Fruit fly (Drosophila melanogaster) whole organism, embryonic: ENCODE results near the gene holn1.

Experiments used
- Abd-B ChIP-seq: fragments of 200-800 bp; sonication (Bioruptor generic); optimal IDR thresholded peaks from 2 replicates; lab custom pipeline; 2018; ENCODE audit warnings: missing biosample characterization, mild to moderate bottlenecking, missing genetic modification characterization, moderate library complexity
- Ada2b ChIP-seq: fragments of 200-800 bp; sonication (Bioruptor generic); IDR thresholded peaks from 2 replicates; pipeline ENCODE4 v1.3.6; 2022; ENCODE audit warnings: missing biosample characterization, missing genetic modification characterization
- Atf-2 ChIP-seq: fragments of 200-800 bp; sonication (Bioruptor generic); optimal IDR thresholded peaks from 2 replicates; lab custom pipeline; 2016; ENCODE audit warnings: missing biosample characterization, missing genetic modification characterization
- Bdp1 ChIP-seq: fragments of 200-800 bp; sonication (Bioruptor generic); optimal IDR thresholded peaks from 3 replicates; lab custom pipeline; 2016; ENCODE audit warnings: missing biosample characterization, missing genetic modification characterization
- Blimp-1 ChIP-seq: fragments of 200-800 bp; sonication (Bioruptor generic); optimal IDR thresholded peaks from 3 replicates; lab custom pipeline; 2018; ENCODE audit warnings: missing biosample characterization, missing genetic modification characterization, mild to moderate bottlenecking, moderate library complexity, missing genetic modification reagents
- C15 ChIP-seq: fragments of 200-800 bp; sonication (Bioruptor generic); IDR thresholded peaks from 3 replicates; pipeline ENCODE4 v1.3.6; 2022; ENCODE audit warnings: missing biosample characterization, missing genetic modification characterization
- CG10366 ChIP-seq: fragments of 200-800 bp; sonication (Bioruptor generic); IDR thresholded peaks from 2 replicates; pipeline ENCODE4 v1.3.6; 2022; ENCODE audit warnings: missing biosample characterization, missing genetic modification characterization
- CG11504 ChIP-seq: fragments of 200-800 bp; sonication (Bioruptor generic); optimal IDR thresholded peaks from 3 replicates; lab custom pipeline; 2019; ENCODE audit warnings: missing biosample characterization, mild to moderate bottlenecking, missing genetic modification characterization, moderate library complexity
- CG11696 ChIP-seq: fragments of 200-800 bp; sonication (Bioruptor generic); IDR thresholded peaks from 2 replicates; pipeline ENCODE4 v1.3.6; 2022; ENCODE audit warnings: missing biosample characterization, missing genetic modification characterization
- CG12155 ChIP-seq: fragments of 200-800 bp; sonication (Bioruptor generic); optimal IDR thresholded peaks from 3 replicates; lab custom pipeline; 2016; ENCODE audit warnings: missing biosample characterization, missing genetic modification characterization
- CG12391 ChIP-seq: fragments of 200-800 bp; sonication (Bioruptor generic); optimal IDR thresholded peaks from 3 replicates; lab custom pipeline; 2018; ENCODE audit warnings: missing biosample characterization, mild to moderate bottlenecking, missing genetic modification characterization, moderate library complexity
- CG14860 ChIP-seq: fragments of 200-800 bp; sonication (Bioruptor generic); IDR thresholded peaks from 3 replicates; pipeline ENCODE4 v1.3.6; 2022; ENCODE audit warnings: missing biosample characterization, missing genetic modification characterization; ENCODE audit not compliant: partially characterized antibody
- CG17361 ChIP-seq: fragments of 200-800 bp; sonication (Bioruptor generic); IDR thresholded peaks from 3 replicates; pipeline ENCODE4 v1.3.6; 2022; ENCODE audit warnings: missing biosample characterization, missing genetic modification characterization
- CG1792 ChIP-seq: fragments of 200-800 bp; sonication (Bioruptor generic); optimal IDR thresholded peaks from 2 replicates; lab custom pipeline; 2016; ENCODE audit warnings: missing biosample characterization, missing genetic modification characterization
- CG2129 ChIP-seq: fragments of 200-800 bp; sonication (Bioruptor generic); IDR thresholded peaks from 2 replicates; pipeline ENCODE4 v1.3.6; 2022; ENCODE audit warnings: missing biosample characterization, missing genetic modification characterization; ENCODE audit not compliant: partially characterized antibody
- CG2875 ChIP-seq: fragments of 200-800 bp; sonication (Bioruptor generic); optimal IDR thresholded peaks from 2 replicates; lab custom pipeline; 2017; ENCODE audit warnings: missing biosample characterization, mild to moderate bottlenecking, missing genetic modification characterization, missing genetic modification reagents
- CG6654 ChIP-seq: fragments of 200-800 bp; sonication (Bioruptor generic); optimal IDR thresholded peaks from 2 replicates; lab custom pipeline; 2017; ENCODE audit warnings: missing biosample characterization, mild to moderate bottlenecking, missing genetic modification characterization
- CG6854 ChIP-seq: fragments of 200-800 bp; sonication (Bioruptor generic); optimal IDR thresholded peaks from 3 replicates; lab custom pipeline; 2017; ENCODE audit warnings: missing biosample characterization, mild to moderate bottlenecking, missing genetic modification characterization
- CG7357 ChIP-seq: fragments of 200-800 bp; sonication (Bioruptor generic); IDR thresholded peaks from 3 replicates; pipeline ENCODE4 v1.3.6; 2022; ENCODE audit warnings: missing biosample characterization, missing genetic modification characterization
- CG7556 ChIP-seq: fragments of 200-800 bp; sonication (Bioruptor generic); optimal IDR thresholded peaks from 2 replicates; lab custom pipeline; 2017; ENCODE audit warnings: missing biosample characterization, mild to moderate bottlenecking, missing genetic modification characterization
- CG7839 ChIP-seq: fragments of 200-800 bp; sonication (Bioruptor generic); optimal IDR thresholded peaks from 3 replicates; lab custom pipeline; 2018; ENCODE audit warnings: missing biosample characterization, mild to moderate bottlenecking, missing genetic modification characterization, moderate library complexity
- CG9727 ChIP-seq: fragments of 200-800 bp; sonication (Bioruptor generic); optimal IDR thresholded peaks from 3 replicates; lab custom pipeline; 2017; ENCODE audit warnings: missing biosample characterization, mild to moderate bottlenecking, missing genetic modification characterization
- CkIIα-i1 ChIP-seq: fragments of 200-800 bp; sonication (Bioruptor generic); IDR thresholded peaks from 2 replicates; pipeline ENCODE4 v1.3.6; 2022; ENCODE audit warnings: missing biosample characterization, missing genetic modification characterization
- CrebB ChIP-seq: fragments of 200-800 bp; sonication (Bioruptor generic); optimal IDR thresholded peaks from 3 replicates; lab custom pipeline; 2018; ENCODE audit warnings: missing biosample characterization, mild to moderate bottlenecking, missing genetic modification characterization
- Elba2 ChIP-seq: fragments of 200-800 bp; sonication (Bioruptor generic); optimal IDR thresholded peaks from 3 replicates; lab custom pipeline; 2016; ENCODE audit warnings: missing biosample characterization, missing genetic modification characterization
- Fer3 ChIP-seq: fragments of 200-800 bp; sonication (Bioruptor generic); optimal IDR thresholded peaks from 2 replicates; lab custom pipeline; 2018; ENCODE audit warnings: missing biosample characterization, mild to moderate bottlenecking, missing genetic modification characterization, moderate library complexity
- HLH54F ChIP-seq: fragments of 200-800 bp; sonication (Bioruptor generic); optimal IDR thresholded peaks from 3 replicates; lab custom pipeline; 2016; ENCODE audit warnings: missing biosample characterization, missing genetic modification characterization
- HmgD ChIP-seq: fragments of 200-800 bp; sonication (Bioruptor generic); optimal IDR thresholded peaks from 3 replicates; lab custom pipeline; 2016; ENCODE audit warnings: missing biosample characterization, missing genetic modification characterization
- Lhr ChIP-seq: fragments of 200-800 bp; sonication (Bioruptor generic); optimal IDR thresholded peaks from 3 replicates; lab custom pipeline; 2017; ENCODE audit warnings: mild to moderate bottlenecking, missing biosample characterization, missing genetic modification reagents, missing genetic modification characterization
- Mad ChIP-seq: fragments of 200-800 bp; sonication (Bioruptor generic); optimal IDR thresholded peaks from 2 replicates; lab custom pipeline; 2016; ENCODE audit warnings: missing biosample characterization, missing genetic modification characterization
- br ChIP-seq: fragments of >200 bp; optimal IDR thresholded peaks from 2 replicates; lab custom pipeline; 2017
- cg ChIP-seq: fragments of 200-800 bp; sonication (Bioruptor generic); optimal IDR thresholded peaks from 3 replicates; lab custom pipeline; 2019; ENCODE audit warnings: missing biosample characterization, mild to moderate bottlenecking, missing genetic modification characterization, moderate library complexity
- chm ChIP-seq: fragments of 200-800 bp; sonication (Bioruptor generic); IDR thresholded peaks from 2 replicates; pipeline ENCODE4 v1.3.6; 2022; ENCODE audit warnings: missing biosample characterization, missing genetic modification characterization
- danr ChIP-seq: fragments of 200-800 bp; sonication (Bioruptor generic); IDR thresholded peaks from 2 replicates; pipeline ENCODE4 v1.3.6; 2022; ENCODE audit warnings: missing biosample characterization, missing genetic modification characterization
- dpn ChIP-seq, 2 experiments: fragments of 200-800 bp; sonication (Bioruptor generic); optimal IDR thresholded peaks; 3 replicates each; lab custom pipeline; 2016; ENCODE audit warnings: missing biosample characterization in 2 of 2, missing genetic modification characterization in 2 of 2
- eyg ChIP-seq: fragments of 200-800 bp; sonication (Bioruptor generic); optimal IDR thresholded peaks from 3 replicates; lab custom pipeline; 2016; ENCODE audit warnings: missing biosample characterization, missing genetic modification characterization
- fru ChIP-seq: fragments of >200 bp; optimal IDR thresholded peaks from 2 replicates; lab custom pipeline; 2017
- gce ChIP-seq: fragments of 200-800 bp; sonication (Bioruptor generic); IDR thresholded peaks from 3 replicates; pipeline ENCODE4 v1.3.6; 2022; ENCODE audit warnings: missing biosample characterization, missing genetic modification characterization
- gsb ChIP-seq: fragments of 200-800 bp; sonication (Bioruptor generic); IDR thresholded peaks from 2 replicates; pipeline ENCODE4 v1.3.6; 2022; ENCODE audit warnings: missing biosample characterization, missing genetic modification characterization
- ind ChIP-seq: fragments of 200-800 bp; sonication (Bioruptor generic); optimal IDR thresholded peaks from 3 replicates; lab custom pipeline; 2016; ENCODE audit warnings: missing biosample characterization, missing genetic modification characterization
- ken ChIP-seq: fragments of 200-800 bp; sonication (Bioruptor generic); IDR thresholded peaks from 3 replicates; pipeline ENCODE4 v1.3.6; 2022; ENCODE audit warnings: missing biosample characterization, missing genetic modification characterization
- kni ChIP-seq: fragments of 200-800 bp; sonication (Bioruptor generic); optimal IDR thresholded peaks from 3 replicates; lab custom pipeline; 2017; ENCODE audit warnings: mild to moderate bottlenecking, missing biosample characterization, missing genetic modification reagents, missing genetic modification characterization
- lab ChIP-seq: fragments of 200-800 bp; sonication (Bioruptor generic); optimal IDR thresholded peaks from 3 replicates; lab custom pipeline; 2017; ENCODE audit warnings: missing biosample characterization, missing genetic modification characterization, mild to moderate bottlenecking, moderate library complexity, missing genetic modification reagents
- lbe ChIP-seq: fragments of 200-800 bp; sonication (Bioruptor generic); optimal IDR thresholded peaks from 2 replicates; lab custom pipeline; 2016; ENCODE audit warnings: missing biosample characterization, mild to moderate bottlenecking, missing genetic modification characterization
- maf-S ChIP-seq: fragments of 200-800 bp; sonication (Bioruptor generic); optimal IDR thresholded peaks from 2 replicates; lab custom pipeline; 2016; ENCODE audit warnings: missing biosample characterization, missing genetic modification characterization
- mirr ChIP-seq: fragments of 200-800 bp; sonication (Bioruptor generic); optimal IDR thresholded peaks from 3 replicates; lab custom pipeline; 2018; ENCODE audit warnings: missing biosample characterization, mild to moderate bottlenecking, missing genetic modification characterization
- pho ChIP-seq: fragments of 200-800 bp; sonication (Bioruptor generic); optimal IDR thresholded peaks from 2 replicates; lab custom pipeline; 2016; ENCODE audit warnings: missing biosample characterization, missing genetic modification characterization
- repo ChIP-seq: fragments of 200-800 bp; sonication (Bioruptor generic); optimal IDR thresholded peaks from 2 replicates; lab custom pipeline; 2016; ENCODE audit warnings: missing biosample characterization, missing genetic modification characterization
- seq ChIP-seq: fragments of 200-800 bp; sonication (Bioruptor generic); IDR thresholded peaks from 2 replicates; pipeline ENCODE4 v1.3.6; 2022; ENCODE audit warnings: missing biosample characterization, missing genetic modification characterization
- tgo ChIP-seq: fragments of 200-800 bp; sonication (Bioruptor generic); IDR thresholded peaks from 3 replicates; pipeline ENCODE4 v1.3.6; 2022; ENCODE audit warnings: missing biosample characterization, missing genetic modification characterization
- tin ChIP-seq: fragments of 200-800 bp; sonication (Bioruptor generic); optimal IDR thresholded peaks from 3 replicates; lab custom pipeline; 2016; ENCODE audit warnings: missing biosample characterization, missing genetic modification characterization
- trh ChIP-seq: fragments of 200-800 bp; sonication (Bioruptor generic); optimal IDR thresholded peaks from 2 replicates; lab custom pipeline; 2016; ENCODE audit warnings: missing biosample characterization, missing genetic modification characterization

The holn1 gene

dm6 chr2L:10408122-10408576, 27.6 kb upstream of the holn1 start, which contains the start of the genes Ip259 and RpS27A (continued):
- TF ChIP-seq maf-S (peak; percentile 57), mirr (GFP tag; lab: Kevin White, UChicago) (peak; percentile 79), tgo (GFP tag; lab: Robert Waterston, UW) (peak; percentile 55), CG1792 (peak; percentile 15), lab (GFP tag; lab: Kevin White, UChicago) (no peak), trh (GFP tag; lab: Kevin White, UChicago) (peak; percentile 60), CG9727 (peak; percentile 91), Abd-B (no peak), chm (GFP tag; lab: Robert Waterston, UW) (peak; percentile 86; the same call in 1 of the 2 replicates), CG14860 (GFP tag; lab: Robert Waterston, UW) (no peak), seq (peak; percentile 74), CG17361 (GFP tag; lab: Robert Waterston, UW) (peak; percentile 75; the same call in 2 of the 3 replicates), CG7357 (GFP tag; lab: Robert Waterston, UW) (peak; percentile 61; the same call in 1 of the 3 replicates), CG6654 (GFP tag; lab: Kevin White, UChicago) (peak; percentile 22), Bdp1 (GFP tag; lab: Kevin White, UChicago) (no peak), HmgD (GFP tag; lab: Kevin White, UChicago) (peak; percentile 35), danr (peak; percentile 40; the same call in 1 of the 2 replicates), CG12155 (GFP tag; lab: Kevin White, UChicago) (peak; percentile 33), CG7556 (GFP tag; lab: Kevin White, UChicago) (no peak), Atf-2 (GFP tag; lab: Kevin White, UChicago) (peak; percentile 47), lbe (GFP tag; lab: Kevin White, UChicago) (peak; percentile 61), Lhr (GFP tag; lab: Kevin White, UChicago) (peak; percentile 74), cg (no peak), kni (GFP tag; lab: Kevin White, UChicago) (no peak), CG2129 (GFP tag; lab: Robert Waterston, UW) (no peak), C15 (GFP tag; lab: Robert Waterston, UW) (peak; percentile 65; the same call in 2 of the 3 replicates), pho (GFP tag; lab: Kevin White, UChicago) (peak; percentile 50), CkIIα-i1 (no peak), HLH54F (peak; percentile 58), gsb (peak; percentile 40), Fer3 (tag; lab: Kevin White, UChicago) (peak; percentile 85), CG12391 (peak; percentile 68), br (lab: Kevin White, UChicago) (no peak), CG10366 (GFP tag; lab: Robert Waterston, UW) (no peak; the same call in 1 of the 2 replicates), tin (GFP tag; lab: Kevin White, UChicago) (peak; percentile 63), CG2875 (GFP tag; lab: Kevin White, UChicago) (peak; percentile 56), ken (peak; percentile 77), CG11504 (tag; lab: Kevin White, UChicago) (no peak), CG6854 (peak; percentile 71), Elba2 (GFP tag; lab: Kevin White, UChicago) (no peak), Ada2b (no peak; the same call in 1 of the 2 replicates), CG7839 (peak; percentile 77), gce (GFP tag; lab: Robert Waterston, UW) (peak; percentile 83; the same call in 2 of the 3 replicates), dpn (GFP tag; optimal IDR thresholded peaks at IDR 0.05; lab: Kevin White, UChicago) (peak; percentile 30 to 82), Mad (GFP tag; lab: Kevin White, UChicago) (peak; percentile 46), fru (no peak), eyg (GFP tag; lab: Kevin White, UChicago) (peak; percentile 41), repo (GFP tag; lab: Kevin White, UChicago) (peak; percentile 39), CrebB (tag; lab: Kevin White, UChicago) (peak; percentile 73), ind (GFP tag; lab: Kevin White, UChicago) (no peak), CG11696 (GFP tag; lab: Robert Waterston, UW) (no peak), Blimp-1 (GFP tag; lab: Kevin White, UChicago) (no peak)
